Worm (Caenorhabditis elegans): ENCODE results near the gene srx-131.

The srx-131 gene

ce11 chrV:13878226-13878625 is 33.0 kb downstream of the srx-131 start:
- TF ChIP-seq hnd-1 (tag; optimal IDR thresholded peaks at IDR 0.05) (no peak), ama-1 (optimal IDR thresholded peaks at IDR 0.05) (no peak), ceh-13 (GFP tag; optimal IDR thresholded peaks at IDR 0.05) (no peak), tra-4 (tag; optimal IDR thresholded peaks at IDR 0.05) (no peak), aly-1 (tag; optimal IDR thresholded peaks at IDR 0.05) (no peak), F13C5.2 (tag; optimal IDR thresholded peaks at IDR 0.05) (no peak), flt-1 (GFP tag; IDR thresholded peaks at IDR 0.05) (no peak), B0310.2 (tag; optimal IDR thresholded peaks at IDR 0.05) (no peak), ets-7 (tag; optimal IDR thresholded peaks at IDR 0.05) (no peak), ceh-36 (tag; optimal IDR thresholded peaks at IDR 0.05) (no peak)

- no peak for TF ChIP-seq tbx-37 (GFP tag; conservative IDR thresholded peaks at IDR 0.05)
- TF ChIP-seq B0310.2 (tag; optimal IDR thresholded peaks at IDR 0.05): no peak
- TF ChIP-seq ama-1 (optimal IDR thresholded peaks at IDR 0.05): no peak
Measured at ce11 chrV:13879241-13879640, 34.0 kb downstream of the srx-131 start, which contains the start of gene lbp-7. Gene lbp-7, plus strand, starts transcription at chrV:13879552.

ce11 chrV:13880163-13880562 is 34.9 kb downstream of the srx-131 start:
- TF ChIP-seq scrt-1 (GFP tag; IDR thresholded peaks at IDR 0.05): no peak
- TF ChIP-seq ceh-36 (tag; optimal IDR thresholded peaks at IDR 0.05): no peak
- no peak for TF ChIP-seq hmg-4 (GFP tag; optimal IDR thresholded peaks at IDR 0.05)
- no peak for TF ChIP-seq tra-4 (tag; optimal IDR thresholded peaks at IDR 0.05)
- no peak for TF ChIP-seq flt-1 (GFP tag; IDR thresholded peaks at IDR 0.05)
- TF ChIP-seq B0310.2 (tag; optimal IDR thresholded peaks at IDR 0.05): no peak
- TF ChIP-seq tbx-11 (GFP tag; IDR thresholded peaks at IDR 0.05): no peak
- TF ChIP-seq F13C5.2 (tag; optimal IDR thresholded peaks at IDR 0.05): no peak

ce11 chrV:13880607-13881006 is 35.4 kb downstream of the srx-131 start, which contains the start of gene T22G5.3:
Gene T22G5.3, plus strand, starts transcription at chrV:13880907.
- TF ChIP-seq flt-1 (GFP tag; IDR thresholded peaks at IDR 0.05) (no peak), ets-7 (tag; optimal IDR thresholded peaks at IDR 0.05) (no peak), aly-1 (tag; optimal IDR thresholded peaks at IDR 0.05) (no peak), tbx-11 (GFP tag; IDR thresholded peaks at IDR 0.05) (no peak), hmg-4 (GFP tag; optimal IDR thresholded peaks at IDR 0.05) (no peak), ceh-13 (GFP tag; optimal IDR thresholded peaks at IDR 0.05) (no peak), tra-4 (tag; optimal IDR thresholded peaks at IDR 0.05) (no peak), scrt-1 (GFP tag; IDR thresholded peaks at IDR 0.05) (no peak), sea-1 (GFP tag; conservative IDR thresholded peaks at IDR 0.05) (no peak), tbx-37 (GFP tag; conservative IDR thresholded peaks at IDR 0.05) (no peak), pes-1 (GFP tag; IDR thresholded peaks at IDR 0.05) (no peak), ama-1 (optimal IDR thresholded peaks at IDR 0.05) (no peak), hnd-1 (tag; optimal IDR thresholded peaks at IDR 0.05) (no peak), F13C5.2 (tag; optimal IDR thresholded peaks at IDR 0.05) (no peak), ceh-36 (tag; optimal IDR thresholded peaks at IDR 0.05) (no peak), B0310.2 (tag; optimal IDR thresholded peaks at IDR 0.05) (no peak), hmbx-1 (tag; optimal IDR thresholded peaks at IDR 0.05) (no peak)

- TF ChIP-seq B0310.2 (tag; optimal IDR thresholded peaks at IDR 0.05) (no peak), ceh-36 (tag; optimal IDR thresholded peaks at IDR 0.05) (no peak), flt-1 (GFP tag; IDR thresholded peaks at IDR 0.05) (no peak), scrt-1 (GFP tag; IDR thresholded peaks at IDR 0.05) (no peak)
Measured at ce11 chrV:13887358-13887757, 42.1 kb downstream of the srx-131 start, which contains the start of gene srsx-19. Gene srsx-19, plus strand, starts transcription at chrV:13887658.

- TF ChIP-seq pes-1 (GFP tag; IDR thresholded peaks at IDR 0.05): no peak
- TF ChIP-seq ets-7 (tag; optimal IDR thresholded peaks at IDR 0.05): no peak
- TF ChIP-seq tbx-11 (GFP tag; IDR thresholded peaks at IDR 0.05): no peak
- no peak for TF ChIP-seq B0310.2 (tag; optimal IDR thresholded peaks at IDR 0.05)
- TF ChIP-seq ceh-36 (tag; optimal IDR thresholded peaks at IDR 0.05): no peak
- no peak for TF ChIP-seq ama-1 (optimal IDR thresholded peaks at IDR 0.05)
- TF ChIP-seq tra-4 (tag; optimal IDR thresholded peaks at IDR 0.05): no peak
- no peak for TF ChIP-seq F13C5.2 (tag; optimal IDR thresholded peaks at IDR 0.05)
- no peak for TF ChIP-seq tbx-37 (GFP tag; conservative IDR thresholded peaks at IDR 0.05)
- TF ChIP-seq sea-1 (GFP tag; conservative IDR thresholded peaks at IDR 0.05): no peak
- TF ChIP-seq flt-1 (GFP tag; IDR thresholded peaks at IDR 0.05): no peak
- no peak for TF ChIP-seq hmbx-1 (tag; optimal IDR thresholded peaks at IDR 0.05)
- no peak for TF ChIP-seq hnd-1 (tag; optimal IDR thresholded peaks at IDR 0.05)
- no peak for TF ChIP-seq hmg-4 (GFP tag; optimal IDR thresholded peaks at IDR 0.05)
- TF ChIP-seq aly-1 (tag; optimal IDR thresholded peaks at IDR 0.05): no peak
Measured at ce11 chrV:13889516-13889915, 44.3 kb downstream of the srx-131 start, which contains the start of gene spp-12. Gene spp-12, plus strand, starts transcription at chrV:13889816.

- TF ChIP-seq tra-4 (tag; optimal IDR thresholded peaks at IDR 0.05) (no peak), ets-7 (tag; optimal IDR thresholded peaks at IDR 0.05) (no peak)
Measured at ce11 chrV:13890473-13890872, 45.2 kb downstream of the srx-131 start, which contains the start of gene lbp-8. Gene lbp-8, plus strand, starts transcription at chrV:13890773.

ce11 chrV:13891489-13891888 is 46.3 kb downstream of the srx-131 start:
- no peak for TF ChIP-seq hnd-1 (tag; optimal IDR thresholded peaks at IDR 0.05)
- TF ChIP-seq tbx-37 (GFP tag; conservative IDR thresholded peaks at IDR 0.05): no peak
- TF ChIP-seq hmg-4 (GFP tag; optimal IDR thresholded peaks at IDR 0.05): no peak
- no peak for TF ChIP-seq B0310.2 (tag; optimal IDR thresholded peaks at IDR 0.05)
- no peak for TF ChIP-seq ceh-36 (tag; optimal IDR thresholded peaks at IDR 0.05)
- TF ChIP-seq F13C5.2 (tag; optimal IDR thresholded peaks at IDR 0.05): no peak
- no peak for TF ChIP-seq tra-4 (tag; optimal IDR thresholded peaks at IDR 0.05)
